Worm (Caenorhabditis elegans) whole organism, L1 larva: ENCODE results near the gene abch-1.

Experiments used
- F16B12.6 ChIP-seq: fragments of 150-350 bp; optimal IDR thresholded peaks from 2 replicates; lab custom pipeline; 2014; ENCODE audit warnings: missing biosample characterization, missing genetic modification characterization
- alr-1 ChIP-seq: fragments of 200-800 bp; sonication (Bioruptor generic); optimal IDR thresholded peaks from 2 replicates; lab custom pipeline; 2018; ENCODE audit warnings: borderline replicate concordance, mild to moderate bottlenecking, missing genetic modification characterization, missing compliant biosample characterization
- aly-2 ChIP-seq: fragments of 150-350 bp; optimal IDR thresholded peaks from 2 replicates; lab custom pipeline; 2014; ENCODE audit warnings: missing biosample characterization, missing genetic modification characterization
- blmp-1 ChIP-seq: fragments of 150-350 bp; optimal IDR thresholded peaks from 2 replicates; lab custom pipeline; 2014; ENCODE audit warnings: missing biosample characterization, missing genetic modification characterization
- ceh-63 ChIP-seq: fragments of 200-800 bp; sonication (Bioruptor generic); optimal IDR thresholded peaks from 2 replicates; lab custom pipeline; 2018; ENCODE audit warnings: mild to moderate bottlenecking, missing genetic modification characterization, missing compliant biosample characterization
- ceh-88 ChIP-seq: fragments of 200-800 bp; sonication (Bioruptor generic); IDR thresholded peaks from 2 replicates; pipeline ENCODE4 v1.3.6; 2022; ENCODE audit warnings: missing genetic modification characterization, missing compliant biosample characterization
- ceh-90 ChIP-seq: sonication (generic microtip); optimal IDR thresholded peaks from 2 replicates; lab custom pipeline; 2016; ENCODE audit warnings: missing genetic modification characterization, missing compliant biosample characterization
- ces-1 ChIP-seq: fragments of 150-350 bp; optimal IDR thresholded peaks from 2 replicates; lab custom pipeline; 2014; ENCODE audit warnings: missing biosample characterization, missing genetic modification reagents, missing genetic modification characterization
- dpl-1 ChIP-seq, 3 experiments: fragments of 150-350 bp in 2 of 3; sonication (generic microtip) in 1 of 3; optimal IDR thresholded peaks; 2 replicates each; lab custom pipeline; 2014 to 2017; ENCODE audit warnings: missing biosample characterization in 3 of 3, missing genetic modification characterization in 3 of 3, missing genetic modification reagents in 3 of 3
- efl-1 ChIP-seq, 4 experiments: fragments of 150-350 bp; optimal IDR thresholded peaks in 3 of 4; peaks in 1 of 4; 1 replicate in 1 of 4; 2 replicates in 3 of 4; lab custom pipeline; 2014; ENCODE audit warnings: missing biosample characterization in 2 of 4, missing genetic modification characterization in 2 of 4, missing genetic modification reagents in 2 of 4
- egl-13 ChIP-seq: sonication (generic microtip); optimal IDR thresholded peaks from 2 replicates; lab custom pipeline; 2016; ENCODE audit warnings: missing genotype, missing genetic modification reagents, missing genetic modification characterization, missing compliant biosample characterization
- elt-2 ChIP-seq: sonication (generic microtip); optimal IDR thresholded peaks from 2 replicates; lab custom pipeline; 2016; ENCODE audit warnings: missing genetic modification characterization, mild to moderate bottlenecking, inconsistent platforms, missing compliant biosample characterization, missing genetic modification reagents
- elt-3 ChIP-seq, 6 experiments: fragments of 150-350 bp in 1 of 6; sonication (generic microtip); optimal IDR thresholded peaks; 2 replicates each; lab custom pipeline; 2017 to 2018; ENCODE audit warnings: missing biosample characterization in 6 of 6, missing genetic modification characterization in 6 of 6, inconsistent platforms in 1 of 6
- fkh-8 ChIP-seq: sonication (generic microtip); optimal IDR thresholded peaks from 2 replicates; lab custom pipeline; 2016; ENCODE audit warnings: mild to moderate bottlenecking, missing genetic modification characterization, missing compliant biosample characterization
- fos-1 ChIP-seq: fragments of 150-350 bp; optimal IDR thresholded peaks from 2 replicates; lab custom pipeline; 2014; ENCODE audit warnings: missing biosample characterization, missing genetic modification characterization
- hlh-17 ChIP-seq: fragments of 200-800 bp; sonication (Bioruptor generic); optimal IDR thresholded peaks from 2 replicates; lab custom pipeline; 2018; ENCODE audit warnings: missing genetic modification characterization, mild to moderate bottlenecking, missing compliant biosample characterization, moderate library complexity, borderline replicate concordance
- hpl-2 ChIP-seq: fragments of 150-350 bp; optimal IDR thresholded peaks from 2 replicates; lab custom pipeline; 2014; ENCODE audit warnings: missing biosample characterization, missing genetic modification reagents, missing genetic modification characterization
- isw-1 ChIP-seq: fragments of 200-800 bp; sonication (Bioruptor generic); IDR thresholded peaks from 2 replicates; pipeline ENCODE4 v1.3.6; 2022; ENCODE audit warnings: missing genetic modification characterization, missing compliant biosample characterization
- lin-13 ChIP-seq: fragments of 150-350 bp; optimal IDR thresholded peaks from 2 replicates; lab custom pipeline; 2014; ENCODE audit warnings: missing biosample characterization, missing genetic modification reagents, missing genetic modification characterization
- lin-14 ChIP-seq: fragments of 200-800 bp; sonication (Bioruptor generic); optimal IDR thresholded peaks from 2 replicates; lab custom pipeline; 2018; ENCODE audit warnings: mild to moderate bottlenecking, missing genetic modification characterization, moderate library complexity, missing compliant biosample characterization
- lin-39 ChIP-seq: fragments of 150-350 bp; optimal IDR thresholded peaks from 2 replicates; lab custom pipeline; 2014; ENCODE audit warnings: missing biosample characterization, missing genetic modification reagents, missing genetic modification characterization
- lir-3 ChIP-seq: sonication (generic microtip); optimal IDR thresholded peaks from 2 replicates; lab custom pipeline; 2016; ENCODE audit warnings: mild to moderate bottlenecking, missing genetic modification characterization, moderate library complexity, missing compliant biosample characterization; ENCODE audit not compliant: poor library complexity
- lsy-2 ChIP-seq, 2 experiments: fragments of 150-350 bp; optimal IDR thresholded peaks; 2 replicates each; lab custom pipeline; 2014; ENCODE audit warnings: missing biosample characterization in 2 of 2, missing genetic modification characterization in 2 of 2
- mab-9 ChIP-seq: fragments of 200-800 bp; sonication (Bioruptor generic); IDR thresholded peaks from 2 replicates; pipeline ENCODE4 v1.3.6; 2022; ENCODE audit warnings: missing genetic modification reagents, missing genetic modification characterization, missing compliant biosample characterization
- mef-2 ChIP-seq: fragments of 150-350 bp; optimal IDR thresholded peaks from 2 replicates; lab custom pipeline; 2014; ENCODE audit warnings: missing biosample characterization, missing genetic modification characterization
- mep-1 ChIP-seq: fragments of 150-350 bp; optimal IDR thresholded peaks from 2 replicates; lab custom pipeline; 2014; ENCODE audit warnings: missing biosample characterization, missing genetic modification characterization
- nhr-11 ChIP-seq: fragments of 150-350 bp; optimal IDR thresholded peaks from 2 replicates; lab custom pipeline; 2014; ENCODE audit warnings: missing biosample characterization, missing genetic modification characterization
- nhr-12 ChIP-seq: sonication (generic microtip); optimal IDR thresholded peaks from 2 replicates; lab custom pipeline; 2017; ENCODE audit warnings: missing biosample characterization, missing genetic modification characterization
- nhr-20 ChIP-seq: sonication (generic microtip); optimal IDR thresholded peaks from 2 replicates; lab custom pipeline; 2016; ENCODE audit warnings: mild to moderate bottlenecking, missing genetic modification characterization, missing compliant biosample characterization
- nhr-237 ChIP-seq: fragments of 150-350 bp; optimal IDR thresholded peaks from 2 replicates; lab custom pipeline; 2014; ENCODE audit warnings: missing biosample characterization, missing genetic modification characterization
- nhr-28 ChIP-seq: fragments of 150-350 bp; optimal IDR thresholded peaks from 2 replicates; lab custom pipeline; 2014; ENCODE audit warnings: missing biosample characterization, missing genetic modification characterization
- nhr-77 ChIP-seq: fragments of 150-350 bp; optimal IDR thresholded peaks from 2 replicates; lab custom pipeline; 2014; ENCODE audit warnings: missing biosample characterization, missing genetic modification characterization
- nhr-85 ChIP-seq: sonication (generic microtip); peaks from one replicate; lab custom pipeline; 2016; ENCODE audit warnings: missing genetic modification characterization, inconsistent platforms, missing compliant biosample characterization
- nhr-90 ChIP-seq: sonication (generic microtip); optimal IDR thresholded peaks from 2 replicates; lab custom pipeline; 2016; ENCODE audit warnings: mild to moderate bottlenecking, missing genetic modification characterization, missing compliant biosample characterization; ENCODE audit not compliant: poor library complexity
- pqm-1 ChIP-seq: sonication (generic microtip); optimal IDR thresholded peaks from 3 replicates; lab custom pipeline; 2017; ENCODE audit warnings: missing biosample characterization, missing genetic modification characterization
- snpc-4 ChIP-seq: fragments of 150-350 bp; optimal IDR thresholded peaks from 2 replicates; lab custom pipeline; 2014; ENCODE audit warnings: missing biosample characterization, missing genetic modification characterization
- sox-4 ChIP-seq: sonication (generic microtip); optimal IDR thresholded peaks from 2 replicates; lab custom pipeline; 2016; ENCODE audit warnings: missing genetic modification characterization, missing compliant biosample characterization
- sptf-1 ChIP-seq: fragments of 150-350 bp; optimal IDR thresholded peaks from 2 replicates; lab custom pipeline; 2014; ENCODE audit warnings: missing biosample characterization, missing genetic modification characterization
- sup-37 ChIP-seq: fragments of 200-800 bp; sonication (Bioruptor generic); optimal IDR thresholded peaks from 2 replicates; lab custom pipeline; 2018; ENCODE audit warnings: mild to moderate bottlenecking, missing genetic modification characterization, missing compliant biosample characterization
- tbx-2 ChIP-seq: sonication (generic microtip); optimal IDR thresholded peaks from 2 replicates; lab custom pipeline; 2016; ENCODE audit warnings: missing genetic modification characterization, missing compliant biosample characterization
- unc-130 ChIP-seq: fragments of 150-350 bp; optimal IDR thresholded peaks from 2 replicates; lab custom pipeline; 2017; ENCODE audit warnings: missing biosample characterization, missing genetic modification characterization, inconsistent platforms
- zip-4 ChIP-seq: fragments of 200-800 bp; sonication (Bioruptor generic); optimal IDR thresholded peaks from 2 replicates; lab custom pipeline; 2018; ENCODE audit warnings: mild to moderate bottlenecking, missing genetic modification characterization, moderate library complexity, missing compliant biosample characterization
- ztf-4 ChIP-seq: fragments of 150-350 bp; optimal IDR thresholded peaks from 2 replicates; lab custom pipeline; 2014; ENCODE audit warnings: missing biosample characterization, missing genetic modification characterization

Gene abch-1

ce11 chrII:6523940-6524339 lies 7.5 kb downstream of the abch-1 start:
- TF ChIP-seq snpc-4 (tag; lab: Kevin White, UChicago) (no peak), ceh-63 (GFP tag; lab: Kevin White, UChicago) (no peak), lin-13 (no peak), ceh-88 (GFP tag; lab: Robert Waterston, UW) (no peak), lin-39 (no peak), isw-1 (no peak), nhr-237 (tag; lab: Kevin White, UChicago) (no peak), aly-2 (tag; lab: Kevin White, UChicago) (no peak), sup-37 (GFP tag; lab: Kevin White, UChicago) (no peak)

ce11 chrII:6522622-6523254 lies 8.7 kb downstream of the abch-1 start:
- no peak for TF ChIP-seq zip-4 (GFP tag; lab: Kevin White, UChicago)
- TF ChIP-seq fkh-8 (tag; lab: Kevin White, UChicago): no peak
- no peak for TF ChIP-seq nhr-77
- peak; percentile 13 for TF ChIP-seq nhr-20 (tag; lab: Kevin White, UChicago)
- TF ChIP-seq unc-130 (tag; lab: Kevin White, UChicago): no peak
- peak; percentile 62 for TF ChIP-seq lin-14 (GFP tag; lab: Kevin White, UChicago)
- no peak for TF ChIP-seq efl-1 (optimal IDR thresholded peaks at IDR 0.05; lab: Kevin White, UChicago)
- peak in 1 of 2 experiments; percentile 64 for TF ChIP-seq efl-1 (GFP tag; optimal IDR thresholded peaks at IDR 0.05 in 1 of 2; lab: Kevin White, UChicago)
- peak in 3 of 6 experiments; percentile 4 to 60 (median 11) for TF ChIP-seq elt-3 (tag; optimal IDR thresholded peaks at IDR 0.05; lab: Kevin White, UChicago)
- TF ChIP-seq pqm-1 (tag; lab: Kevin White, UChicago): no peak
- TF ChIP-seq mep-1: no peak
- TF ChIP-seq mab-9: no peak
- TF ChIP-seq ces-1: no peak
- TF ChIP-seq lsy-2 (tag; optimal IDR thresholded peaks at IDR 0.05; lab: Kevin White, UChicago): no peak
- no peak for TF ChIP-seq hpl-2 (GFP tag; lab: Kevin White, UChicago)
- TF ChIP-seq nhr-12 (tag; lab: Kevin White, UChicago): no peak
- TF ChIP-seq hlh-17 (GFP tag; lab: Kevin White, UChicago): no peak
- TF ChIP-seq elt-2 (tag; lab: Kevin White, UChicago): no peak
- no peak for TF ChIP-seq nhr-11 (tag; lab: Kevin White, UChicago)
- no peak for TF ChIP-seq dpl-1 (GFP tag; optimal IDR thresholded peaks at IDR 0.05; lab: Kevin White, UChicago)
- no peak for TF ChIP-seq sox-4 (tag; lab: Kevin White, UChicago)
- TF ChIP-seq blmp-1 (tag; lab: Kevin White, UChicago): peak; percentile 47
- TF ChIP-seq ceh-88 (GFP tag; lab: Robert Waterston, UW): no peak
- TF ChIP-seq nhr-28: no peak
- no peak for TF ChIP-seq fos-1 (tag; lab: Kevin White, UChicago)
- TF ChIP-seq nhr-85 (tag; lab: Kevin White, UChicago): peak; percentile 82
- no peak for TF ChIP-seq snpc-4 (tag; lab: Kevin White, UChicago)
- TF ChIP-seq mef-2: no peak
- no peak for TF ChIP-seq F16B12.6 (tag; lab: Kevin White, UChicago)
- no peak for TF ChIP-seq nhr-90
- no peak for TF ChIP-seq tbx-2 (tag; lab: Kevin White, UChicago)
- TF ChIP-seq egl-13 (tag; lab: Kevin White, UChicago): no peak
- TF ChIP-seq sptf-1 (tag; lab: Kevin White, UChicago): no peak

ce11 chrII:6521316-6521715 lies 10.1 kb downstream of the abch-1 start, which contains the start of gene toe-2:
Gene toe-2 (minus strand): TSS chrII:6521385.
- no peak for TF ChIP-seq pqm-1 (tag; lab: Kevin White, UChicago)
- no peak for TF ChIP-seq ces-1
- no peak for TF ChIP-seq hlh-17 (GFP tag; lab: Kevin White, UChicago)
- TF ChIP-seq lir-3: no peak
- no peak for TF ChIP-seq alr-1 (tag; lab: Kevin White, UChicago)
- no peak for TF ChIP-seq nhr-77
- TF ChIP-seq ceh-90 (tag; lab: Kevin White, UChicago): no peak
- TF ChIP-seq ztf-4 (tag; lab: Kevin White, UChicago): no peak
